Worm (Caenorhabditis elegans) whole organism, young adult: ENCODE measurements around the gene epg-7.

Experiments used
- C17E4.6 ChIP-seq: fragments of 200-800 bp; sonication (Bioruptor generic); IDR thresholded peaks from 2 replicates; pipeline ENCODE4 v1.3.6; 2022; ENCODE audit warnings: missing genetic modification reagents, missing genetic modification characterization, missing compliant biosample characterization
- F57C9.4 ChIP-seq: sonication (generic microtip); optimal IDR thresholded peaks from 2 replicates; lab custom pipeline; 2017; ENCODE audit warnings: mild to moderate bottlenecking, missing genetic modification characterization, missing compliant biosample characterization
- Y95B8A.8 ChIP-seq: fragments of 200-800 bp; sonication (Bioruptor generic); IDR thresholded peaks from 2 replicates; pipeline ENCODE4 v1.3.6; 2022; ENCODE audit warnings: missing genetic modification reagents, missing genetic modification characterization, missing compliant biosample characterization
- die-1 ChIP-seq: sonication (generic microtip); optimal IDR thresholded peaks from 2 replicates; lab custom pipeline; 2016; ENCODE audit warnings: missing genotype, mild to moderate bottlenecking, missing genetic modification characterization, missing compliant biosample characterization
- dox-1 ChIP-seq: fragments of 200-800 bp; sonication (Bioruptor generic); IDR thresholded peaks from 2 replicates; pipeline ENCODE4 v1.3.6; 2022; ENCODE audit warnings: missing genetic modification reagents, missing genetic modification characterization, missing compliant biosample characterization
- hlh-12 ChIP-seq: sonication (generic microtip); optimal IDR thresholded peaks from 2 replicates; lab custom pipeline; 2016; ENCODE audit warnings: missing genetic modification characterization, missing compliant biosample characterization
- hlh-26 ChIP-seq: fragments of 200-800 bp; sonication (Bioruptor generic); conservative IDR thresholded peaks from 2 replicates; pipeline ENCODE4 v1.3.6; 2022; ENCODE audit warnings: missing genetic modification reagents, missing genetic modification characterization, missing compliant biosample characterization
- unc-130 ChIP-seq: sonication (generic microtip); optimal IDR thresholded peaks from 2 replicates; lab custom pipeline; 2016; ENCODE audit warnings: missing genetic modification reagents, missing genetic modification characterization, missing compliant biosample characterization

DNA sequence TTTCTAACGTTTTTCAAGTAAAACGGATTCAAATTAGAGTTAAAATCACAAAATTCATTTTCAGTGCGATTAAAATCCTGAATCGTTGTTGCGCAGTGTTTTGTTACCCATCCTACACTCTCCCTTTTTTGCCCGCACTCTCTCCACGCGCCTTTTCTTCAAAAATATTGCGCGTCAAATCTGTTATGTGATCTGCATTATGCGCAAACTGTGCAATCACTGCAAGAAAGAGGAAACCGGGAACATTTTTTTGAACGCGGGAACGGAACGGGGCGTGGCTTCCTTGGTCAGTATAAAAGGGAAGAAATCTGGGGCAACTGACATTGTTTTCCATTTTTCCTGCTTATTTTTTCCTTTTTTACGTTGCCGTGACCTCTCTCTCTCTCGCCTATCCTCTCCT, 5.9 kb downstream of the epg-7 start:
- TF ChIP-seq die-1 (tag; lab: Kevin White, UChicago) (no peak), hlh-26 (GFP tag; lab: Robert Waterston, UW) (no peak), unc-130 (no peak), F57C9.4 (tag; lab: Kevin White, UChicago) (no peak), dox-1 (GFP tag; lab: Robert Waterston, UW) (no peak), C17E4.6 (GFP tag; lab: Robert Waterston, UW) (no peak), hlh-12 (tag; lab: Kevin White, UChicago) (no peak), Y95B8A.8 (no peak)
